Worm (Caenorhabditis elegans) whole organism, early embryonic: ENCODE data around the gene cec-1.

ENCODE experiments used
- B0310.2 ChIP-seq: sonication (generic microtip); optimal IDR thresholded peaks from 2 replicates; lab custom pipeline; 2016; ENCODE audit warnings: mild to moderate bottlenecking, missing genetic modification characterization, missing compliant biosample characterization
- F13C5.2 ChIP-seq: sonication (generic microtip); optimal IDR thresholded peaks from 2 replicates; lab custom pipeline; 2017; ENCODE audit warnings: mild to moderate bottlenecking, missing genetic modification characterization, inconsistent platforms, missing compliant biosample characterization
- ama-1 ChIP-seq: fragments of 150-350 bp; optimal IDR thresholded peaks from 2 replicates; lab custom pipeline; 2014
- flt-1 ChIP-seq: fragments of 200-800 bp; sonication (Bioruptor generic); IDR thresholded peaks from 2 replicates; pipeline ENCODE4 v1.3.6; 2022; ENCODE audit warnings: missing genetic modification characterization, missing compliant biosample characterization
- hmbx-1 ChIP-seq: sonication (generic microtip); optimal IDR thresholded peaks from 2 replicates; lab custom pipeline; 2016; ENCODE audit warnings: mild to moderate bottlenecking, missing genetic modification characterization, missing compliant biosample characterization
- pes-1 ChIP-seq: fragments of 200-800 bp; sonication (Bioruptor generic); IDR thresholded peaks from 2 replicates; pipeline ENCODE4 v1.3.6; 2022; ENCODE audit warnings: missing genetic modification reagents, missing genetic modification characterization, missing compliant biosample characterization
- scrt-1 ChIP-seq: fragments of 200-800 bp; sonication (Bioruptor generic); IDR thresholded peaks from 2 replicates; pipeline ENCODE4 v1.3.6; 2022; ENCODE audit warnings: missing genetic modification characterization, missing compliant biosample characterization
- tra-4 ChIP-seq: sonication (generic microtip); optimal IDR thresholded peaks from 2 replicates; lab custom pipeline; 2017; ENCODE audit warnings: missing genetic modification characterization, missing compliant biosample characterization

- TF ChIP-seq B0310.2: no peak
- TF ChIP-seq F13C5.2: no peak
- TF ChIP-seq pes-1 (GFP tag; lab: Robert Waterston, UW): no peak
- no peak for TF ChIP-seq ama-1 (lab: Kevin White, UChicago)
- no peak for TF ChIP-seq tra-4
- no peak for TF ChIP-seq hmbx-1 (tag; lab: Kevin White, UChicago)
- TF ChIP-seq scrt-1 (GFP tag; lab: Robert Waterston, UW): no peak
- no peak for TF ChIP-seq flt-1 (GFP tag; lab: Robert Waterston, UW)
These were observed 6.0 kb downstream of the cec-1 start, which contains the start of gene ZK1236.5 for ce11 chrIII:8432143-8432542.
